Worm (Caenorhabditis elegans) whole organism, L3 larva: ENCODE results near the gene Y43F8B.18.

Experiments used
- R02D3.7 ChIP-seq: fragments of 150-350 bp; optimal IDR thresholded peaks from 2 replicates; lab custom pipeline; 2014; ENCODE audit warnings: missing biosample characterization, missing genetic modification characterization
- aly-2 ChIP-seq: fragments of 150-350 bp; optimal IDR thresholded peaks from 2 replicates; lab custom pipeline; 2014; ENCODE audit warnings: missing biosample characterization, missing genetic modification characterization
- ama-1 ChIP-seq: fragments of 150-350 bp; optimal IDR thresholded peaks from 2 replicates; lab custom pipeline; 2018
- ceh-28 ChIP-seq: fragments of 150-350 bp; optimal IDR thresholded peaks from 2 replicates; lab custom pipeline; 2014; ENCODE audit warnings: missing biosample characterization, missing genetic modification reagents, missing genetic modification characterization
- daf-12 ChIP-seq: fragments of 150-350 bp; optimal IDR thresholded peaks from 2 replicates; lab custom pipeline; 2014; ENCODE audit warnings: missing biosample characterization, missing genetic modification reagents, missing genetic modification characterization
- egl-27 ChIP-seq: sonication (generic microtip); optimal IDR thresholded peaks from 4 replicates; lab custom pipeline; 2017; ENCODE audit warnings: missing biosample characterization, missing genetic modification reagents, missing genetic modification characterization
- egl-5 ChIP-seq: fragments of 150-350 bp; optimal IDR thresholded peaks from 2 replicates; lab custom pipeline; 2017; ENCODE audit warnings: missing biosample characterization, missing genetic modification reagents, missing genetic modification characterization, inconsistent platforms
- elt-2 ChIP-seq: sonication (generic microtip); optimal IDR thresholded peaks from 2 replicates; lab custom pipeline; 2016; ENCODE audit warnings: missing genetic modification reagents, mild to moderate bottlenecking, missing genetic modification characterization, missing compliant biosample characterization
- elt-3 ChIP-seq, 3 experiments: fragments of 150-350 bp in 1 of 3; sonication (generic microtip) in 2 of 3; optimal IDR thresholded peaks; 2 replicates in 2 of 3; 4 replicates in 1 of 3; lab custom pipeline; 2014 to 2017; ENCODE audit warnings: missing biosample characterization in 3 of 3, missing genetic modification characterization in 3 of 3
- fkh-10 ChIP-seq: sonication (generic microtip); optimal IDR thresholded peaks from 2 replicates; lab custom pipeline; 2017; ENCODE audit warnings: missing biosample characterization, missing genetic modification reagents, missing genetic modification characterization
- fkh-2 ChIP-seq: fragments of 150-350 bp; optimal IDR thresholded peaks from 2 replicates; lab custom pipeline; 2014; ENCODE audit warnings: missing biosample characterization, missing genetic modification reagents, missing genetic modification characterization
- hmg-11 ChIP-seq: sonication (generic microtip); optimal IDR thresholded peaks from 2 replicates; lab custom pipeline; 2016; ENCODE audit warnings: missing genetic modification characterization, missing compliant biosample characterization
- jun-1 ChIP-seq: fragments of 150-350 bp; optimal IDR thresholded peaks from 2 replicates; lab custom pipeline; 2014; ENCODE audit warnings: missing biosample characterization, missing genetic modification reagents, missing genetic modification characterization
- lin-15B ChIP-seq: fragments of 150-350 bp; optimal IDR thresholded peaks from 2 replicates; lab custom pipeline; 2014; ENCODE audit warnings: missing biosample characterization, missing genetic modification characterization
- lsy-12 ChIP-seq: sonication (generic microtip); optimal IDR thresholded peaks from 2 replicates; lab custom pipeline; 2016; ENCODE audit warnings: mild to moderate bottlenecking, missing genetic modification characterization, missing compliant biosample characterization
- mdl-1 ChIP-seq: fragments of 150-350 bp; optimal IDR thresholded peaks from 2 replicates; lab custom pipeline; 2014; ENCODE audit warnings: missing biosample characterization, missing genetic modification characterization
- mml-1 ChIP-seq: fragments of 150-350 bp; sonication (generic microtip); optimal IDR thresholded peaks from 3 replicates; lab custom pipeline; 2014; ENCODE audit warnings: missing biosample characterization, missing genetic modification characterization
- nfya-1 ChIP-seq: sonication (generic microtip); optimal IDR thresholded peaks from 2 replicates; lab custom pipeline; 2017; ENCODE audit warnings: missing genetic modification characterization, mild to moderate bottlenecking, missing compliant biosample characterization, antibody characterized with exemption, moderate library complexity; ENCODE audit not compliant: insufficient read depth
- nhr-11 ChIP-seq: fragments of 150-350 bp; optimal IDR thresholded peaks from 2 replicates; lab custom pipeline; 2014; ENCODE audit warnings: missing biosample characterization, missing genetic modification characterization
- nhr-23 ChIP-seq: fragments of 150-350 bp; optimal IDR thresholded peaks from 2 replicates; lab custom pipeline; 2014; ENCODE audit warnings: missing biosample characterization, missing genetic modification reagents, missing genetic modification characterization
- nhr-237 ChIP-seq: fragments of 150-350 bp; optimal IDR thresholded peaks from 2 replicates; lab custom pipeline; 2014; ENCODE audit warnings: missing biosample characterization, missing genetic modification characterization
- nhr-25 ChIP-seq: sonication (generic microtip); optimal IDR thresholded peaks from 2 replicates; lab custom pipeline; 2017; ENCODE audit warnings: missing biosample characterization, missing genetic modification characterization
- nhr-28 ChIP-seq: fragments of 150-350 bp; optimal IDR thresholded peaks from 2 replicates; lab custom pipeline; 2014; ENCODE audit warnings: missing biosample characterization, missing genetic modification characterization
- nhr-43 ChIP-seq: sonication (generic microtip); optimal IDR thresholded peaks from 2 replicates; lab custom pipeline; 2016; ENCODE audit warnings: mild to moderate bottlenecking, missing genetic modification characterization, missing compliant biosample characterization; ENCODE audit not compliant: poor library complexity, severe bottlenecking
- nhr-67 ChIP-seq: fragments of 150-350 bp; optimal IDR thresholded peaks from 2 replicates; lab custom pipeline; 2014; ENCODE audit warnings: missing biosample characterization, missing genetic modification characterization
- nhr-76 ChIP-seq: fragments of 150-350 bp; sonication (generic microtip); optimal IDR thresholded peaks from 5 replicates; lab custom pipeline; 2014; ENCODE audit warnings: missing biosample characterization, missing genetic modification characterization
- pqm-1 ChIP-seq: fragments of 150-350 bp; optimal IDR thresholded peaks from 2 replicates; lab custom pipeline; 2017; ENCODE audit warnings: missing biosample characterization, missing genetic modification characterization, inconsistent platforms
- skn-1 ChIP-seq: fragments of 150-350 bp; optimal IDR thresholded peaks from 2 replicates; lab custom pipeline; 2014; ENCODE audit warnings: missing biosample characterization, missing genetic modification characterization
- snpc-4 ChIP-seq: fragments of 150-350 bp; optimal IDR thresholded peaks from 2 replicates; lab custom pipeline; 2014; ENCODE audit warnings: missing biosample characterization, missing genetic modification characterization
- tbx-2 ChIP-seq: sonication (generic microtip); optimal IDR thresholded peaks from 2 replicates; lab custom pipeline; 2016; ENCODE audit warnings: mild to moderate bottlenecking, missing genetic modification characterization, missing compliant biosample characterization
- unc-39 ChIP-seq: sonication (generic microtip); optimal IDR thresholded peaks from 4 replicates; lab custom pipeline; 2017; ENCODE audit warnings: missing biosample characterization, missing genetic modification characterization
- zag-1 ChIP-seq: fragments of 150-350 bp; optimal IDR thresholded peaks from 2 replicates; lab custom pipeline; 2014; ENCODE audit warnings: missing biosample characterization, missing genetic modification characterization
- ztf-11 ChIP-seq: fragments of 150-350 bp; optimal IDR thresholded peaks from 2 replicates; lab custom pipeline; 2014; ENCODE audit warnings: missing biosample characterization, missing genetic modification characterization
- ztf-4 ChIP-seq: fragments of 150-350 bp; optimal IDR thresholded peaks from 2 replicates; lab custom pipeline; 2014; ENCODE audit warnings: missing biosample characterization, missing genetic modification characterization

The Y43F8B.18 gene

ce11 chrV:19518468-19519168, 32.8 kb downstream of the Y43F8B.18 start:
- TF ChIP-seq skn-1 (tag; lab: Kevin White, UChicago) (no peak), nhr-28 (tag; lab: Kevin White, UChicago) (no peak), fkh-10 (GFP tag; lab: Kevin White, UChicago) (no peak), elt-2 (tag; lab: Kevin White, UChicago) (peak; percentile 29), lin-15B (tag; lab: Kevin White, UChicago) (no peak), mml-1 (tag; lab: Kevin White, UChicago) (no peak), pqm-1 (peak; percentile 4)

- TF ChIP-seq lsy-12 (peak; percentile 50), elt-2 (tag; lab: Kevin White, UChicago) (peak; percentile 11), ama-1 (peak; percentile 97), nhr-76 (tag; lab: Kevin White, UChicago) (no peak), egl-5 (tag; lab: Kevin White, UChicago) (no peak), nhr-11 (tag; lab: Kevin White, UChicago) (no peak), tbx-2 (tag; lab: Kevin White, UChicago) (peak; percentile 84), nhr-43 (tag; lab: Kevin White, UChicago) (peak; percentile 65), nhr-23 (peak; percentile 23), nhr-25 (tag; lab: Kevin White, UChicago) (peak; percentile 71), ztf-4 (peak; percentile 66)
These were observed 33.7 kb downstream of the Y43F8B.18 start for ce11 chrV:19519511-19519934.

DNA sequence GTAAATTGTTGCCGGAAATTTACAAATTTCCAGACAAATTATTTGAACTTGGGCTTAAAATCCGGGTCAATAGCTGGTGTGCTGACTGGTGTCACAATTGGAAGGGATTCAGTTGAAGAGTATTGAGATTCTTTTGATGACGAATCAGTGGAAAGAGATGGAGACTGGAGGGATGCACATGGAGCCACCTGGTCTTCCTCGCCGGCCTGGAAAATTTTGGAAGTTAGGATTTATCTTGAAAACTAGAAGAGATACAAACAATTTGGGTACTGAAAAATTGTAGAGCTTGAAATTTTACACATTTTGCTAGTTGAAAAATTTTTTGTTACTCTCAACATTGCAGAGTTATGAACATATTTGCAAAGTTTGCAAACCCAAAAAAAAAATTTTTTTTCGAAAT, 34.3 kb downstream of the Y43F8B.18 start:
- peak; percentile 73 for TF ChIP-seq ztf-4
- no peak for TF ChIP-seq aly-2 (tag; lab: Kevin White, UChicago)
- peak; percentile 73 for TF ChIP-seq nfya-1 (tag; lab: Kevin White, UChicago)
- TF ChIP-seq nhr-237: no peak
- TF ChIP-seq nhr-67: no peak
- no peak for TF ChIP-seq skn-1 (tag; lab: Kevin White, UChicago)
- TF ChIP-seq mml-1 (tag; lab: Kevin White, UChicago): no peak
- TF ChIP-seq R02D3.7 (tag; lab: Kevin White, UChicago): no peak
- no peak for TF ChIP-seq nhr-76 (tag; lab: Kevin White, UChicago)
- no peak for TF ChIP-seq daf-12 (tag; lab: Kevin White, UChicago)
- no peak for TF ChIP-seq egl-27
- peak; percentile 94 for TF ChIP-seq nhr-25 (tag; lab: Kevin White, UChicago)
- no peak for TF ChIP-seq lsy-12
- no peak for TF ChIP-seq hmg-11 (tag; lab: Kevin White, UChicago)
- no peak for TF ChIP-seq nhr-23
- TF ChIP-seq tbx-2 (tag; lab: Kevin White, UChicago): no peak
- no peak for TF ChIP-seq nhr-28 (tag; lab: Kevin White, UChicago)
- TF ChIP-seq ama-1: peak; percentile 97
- no peak for TF ChIP-seq mdl-1 (tag; lab: Kevin White, UChicago)
- TF ChIP-seq ztf-11 (tag; lab: Kevin White, UChicago): no peak
- no peak for TF ChIP-seq unc-39 (tag; lab: Kevin White, UChicago)
- no peak for TF ChIP-seq fkh-2 (tag; lab: Kevin White, UChicago)
- TF ChIP-seq elt-3 (tag; optimal IDR thresholded peaks at IDR 0.05; lab: Kevin White, UChicago): no peak
- no peak for TF ChIP-seq snpc-4 (tag; lab: Kevin White, UChicago)
- no peak for TF ChIP-seq zag-1 (tag; lab: Kevin White, UChicago)
- TF ChIP-seq nhr-43 (tag; lab: Kevin White, UChicago): peak; percentile 54
- TF ChIP-seq jun-1: no peak
- TF ChIP-seq, all 47 proteins: peak for 5

ce11 chrV:19520597-19521322, 35.0 kb downstream of the Y43F8B.18 start:
- peak; percentile 84 for TF ChIP-seq nhr-25 (tag; lab: Kevin White, UChicago)
- no peak for TF ChIP-seq ceh-28 (tag; lab: Kevin White, UChicago)
- peak; percentile 94 for TF ChIP-seq ama-1
